Fruit fly (Drosophila melanogaster) whole organism, prepupa: ENCODE measurements around the gene eIF5.
A peak's percentile ranks its signal among the peaks of the same experiment; 100 is the strongest.

ENCODE experiments used
- Blimp-1 ChIP-seq: fragments of 200-800 bp; sonication (Bioruptor generic); optimal IDR thresholded peaks from 3 replicates; lab custom pipeline; 2017; ENCODE audit warnings: missing biosample characterization, missing genetic modification characterization, mild to moderate bottlenecking, moderate library complexity, missing genetic modification reagents
- CG10631 ChIP-seq: fragments of 200-800 bp; sonication (Bioruptor generic); optimal IDR thresholded peaks from 2 replicates; lab custom pipeline; 2016; ENCODE audit warnings: missing biosample characterization, missing genetic modification characterization
- CG10669 ChIP-seq: fragments of 200-800 bp; sonication (Bioruptor generic); optimal IDR thresholded peaks from 3 replicates; lab custom pipeline; 2018; ENCODE audit warnings: missing biosample characterization, mild to moderate bottlenecking, missing genetic modification characterization, moderate library complexity
- CG11762 ChIP-seq: fragments of 200-800 bp; sonication (Bioruptor generic); optimal IDR thresholded peaks from 3 replicates; lab custom pipeline; 2016; ENCODE audit warnings: missing biosample characterization, missing genetic modification characterization; ENCODE audit not compliant: insufficient read depth
- CG3032 ChIP-seq: fragments of 200-800 bp; optimal IDR thresholded peaks from 2 replicates; lab custom pipeline; 2019; ENCODE audit warnings: missing biosample characterization, mild to moderate bottlenecking, missing genetic modification characterization, moderate library complexity
- CG31627 ChIP-seq: fragments of 200-800 bp; sonication (Bioruptor generic); optimal IDR thresholded peaks from 3 replicates; lab custom pipeline; 2016; ENCODE audit warnings: missing biosample characterization, missing genetic modification characterization
- CG3919 ChIP-seq: fragments of 200-800 bp; sonication (Bioruptor generic); optimal IDR thresholded peaks from 3 replicates; lab custom pipeline; 2016; ENCODE audit warnings: missing biosample characterization, missing genetic modification characterization
- CG6163 ChIP-seq: fragments of 200-800 bp; sonication (Bioruptor generic); IDR thresholded peaks from 3 replicates; pipeline ENCODE4 v1.3.6; 2022; ENCODE audit warnings: missing biosample characterization, missing genetic modification characterization
- CG6808 ChIP-seq: fragments of 200-800 bp; sonication (Bioruptor generic); optimal IDR thresholded peaks from 3 replicates; lab custom pipeline; 2017; ENCODE audit warnings: missing biosample characterization, missing genetic modification characterization, mild to moderate bottlenecking, moderate library complexity, missing genetic modification reagents
- CG7368 ChIP-seq: fragments of 200-800 bp; sonication (Bioruptor generic); optimal IDR thresholded peaks from 3 replicates; lab custom pipeline; 2016; ENCODE audit warnings: missing biosample characterization, missing genetic modification characterization
- CG8632 ChIP-seq: fragments of 200-800 bp; sonication (Bioruptor generic); optimal IDR thresholded peaks from 3 replicates; lab custom pipeline; 2016; ENCODE audit warnings: missing biosample characterization, missing genetic modification characterization
- CG9139 ChIP-seq: fragments of 200-800 bp; sonication (Bioruptor generic); optimal IDR thresholded peaks from 3 replicates; lab custom pipeline; 2017; ENCODE audit warnings: missing biosample characterization, mild to moderate bottlenecking, missing genetic modification characterization
- Eip75B ChIP-seq: fragments of 200-800 bp; sonication (Bioruptor generic); optimal IDR thresholded peaks from 3 replicates; lab custom pipeline; 2016; ENCODE audit warnings: missing biosample characterization, missing genetic modification characterization
- Eip78C ChIP-seq: fragments of 200-800 bp; sonication (Bioruptor generic); peaks from one replicate; lab custom pipeline; 2016; ENCODE audit warnings: missing biosample characterization, missing genetic modification characterization
- Ets21C ChIP-seq: fragments of 200-800 bp; sonication (Bioruptor generic); optimal IDR thresholded peaks from 3 replicates; lab custom pipeline; 2016; ENCODE audit warnings: missing biosample characterization, missing genetic modification characterization
- Ets96B ChIP-seq: fragments of 200-800 bp; optimal IDR thresholded peaks from 2 replicates; lab custom pipeline; 2019; ENCODE audit warnings: missing biosample characterization, mild to moderate bottlenecking, missing genetic modification characterization, moderate library complexity
- Gug ChIP-seq: fragments of 200-800 bp; sonication (Bioruptor generic); IDR thresholded peaks from 2 replicates; pipeline ENCODE4 v1.3.6; 2022; ENCODE audit warnings: missing biosample characterization, missing genetic modification characterization
- Hr39 ChIP-seq: fragments of 200-800 bp; sonication (Bioruptor generic); optimal IDR thresholded peaks from 2 replicates; lab custom pipeline; 2016; ENCODE audit warnings: missing biosample characterization, missing genetic modification characterization
- Hr4 ChIP-seq: fragments of 200-800 bp; sonication (Bioruptor generic); optimal IDR thresholded peaks from 3 replicates; lab custom pipeline; 2016; ENCODE audit warnings: missing biosample characterization, missing genetic modification characterization
- Lpt ChIP-seq: fragments of 200-800 bp; sonication (Bioruptor generic); optimal IDR thresholded peaks from 3 replicates; lab custom pipeline; 2016; ENCODE audit warnings: missing biosample characterization, missing genetic modification characterization
- Met ChIP-seq: fragments of 200-800 bp; sonication (Bioruptor generic); optimal IDR thresholded peaks from 3 replicates; lab custom pipeline; 2016; ENCODE audit warnings: missing biosample characterization, missing genetic modification characterization
- Smox ChIP-seq: fragments of 200-800 bp; sonication (Bioruptor generic); optimal IDR thresholded peaks from 3 replicates; lab custom pipeline; 2016; ENCODE audit warnings: missing biosample characterization, missing genetic modification characterization
- Sox102F ChIP-seq: fragments of 200-800 bp; sonication (Bioruptor generic); optimal IDR thresholded peaks from 2 replicates; lab custom pipeline; 2016; ENCODE audit warnings: missing biosample characterization, mild to moderate bottlenecking, missing genetic modification characterization
- Sox14 ChIP-seq: fragments of 200-800 bp; sonication (Bioruptor generic); optimal IDR thresholded peaks from 3 replicates; lab custom pipeline; 2016; ENCODE audit warnings: missing biosample characterization, missing genetic modification characterization
- achi ChIP-seq: fragments of 200-800 bp; sonication (Bioruptor generic); optimal IDR thresholded peaks from 3 replicates; lab custom pipeline; 2016; ENCODE audit warnings: missing biosample characterization, missing genetic modification characterization
- cyc ChIP-seq: fragments of 200-800 bp; sonication (Bioruptor generic); optimal IDR thresholded peaks from 3 replicates; lab custom pipeline; 2016; ENCODE audit warnings: missing biosample characterization, missing genetic modification characterization
- eg ChIP-seq: fragments of 200-800 bp; sonication (Bioruptor generic); IDR thresholded peaks from 3 replicates; pipeline ENCODE4 v1.3.6; 2022; ENCODE audit warnings: missing biosample characterization, missing genetic modification characterization
- esn ChIP-seq: fragments of 200-800 bp; sonication (Bioruptor generic); optimal IDR thresholded peaks from 2 replicates; lab custom pipeline; 2016; ENCODE audit warnings: missing biosample characterization, mild to moderate bottlenecking, missing genetic modification characterization, moderate library complexity
- fd59A ChIP-seq: fragments of 200-800 bp; sonication (Bioruptor generic); optimal IDR thresholded peaks from 2 replicates; lab custom pipeline; 2017; ENCODE audit warnings: missing biosample characterization, mild to moderate bottlenecking, missing genetic modification characterization, missing genetic modification reagents
- fkh ChIP-seq: fragments of 200-800 bp; sonication (Bioruptor generic); optimal IDR thresholded peaks from 3 replicates; lab custom pipeline; 2017; ENCODE audit warnings: missing biosample characterization, mild to moderate bottlenecking, missing genetic modification characterization, moderate library complexity
- lz ChIP-seq: fragments of 200-800 bp; sonication (Bioruptor generic); optimal IDR thresholded peaks from 3 replicates; lab custom pipeline; 2016; ENCODE audit warnings: missing biosample characterization, missing genetic modification characterization
- net ChIP-seq: fragments of 200-800 bp; sonication (Bioruptor generic); optimal IDR thresholded peaks from 3 replicates; lab custom pipeline; 2016; ENCODE audit warnings: missing biosample characterization, missing genetic modification characterization
- pdm3 ChIP-seq: fragments of 200-800 bp; sonication (Bioruptor generic); optimal IDR thresholded peaks from 3 replicates; lab custom pipeline; 2016; ENCODE audit warnings: missing biosample characterization, missing genetic modification characterization
- svp ChIP-seq: fragments of 200-800 bp; sonication (Bioruptor generic); peaks from one replicate; lab custom pipeline; 2016; ENCODE audit warnings: missing biosample characterization, missing genetic modification characterization
- vri ChIP-seq: fragments of 200-800 bp; sonication (Bioruptor generic); optimal IDR thresholded peaks from 3 replicates; lab custom pipeline; 2016; ENCODE audit warnings: missing biosample characterization, mild to moderate bottlenecking, missing genetic modification characterization

eIF5 gene

dm6 chrX:16005066-16005465 is 13.3 kb upstream of the eIF5 start:
- TF ChIP-seq esn (GFP tag; lab: Kevin White, UChicago) = no peak
- TF ChIP-seq CG10669 (GFP tag; lab: Kevin White, UChicago) = no peak
- TF ChIP-seq cyc (GFP tag; lab: Kevin White, UChicago) = no peak
- no peak for TF ChIP-seq CG7368 (GFP tag; lab: Kevin White, UChicago)
- TF ChIP-seq Ets96B (tag; lab: Kevin White, UChicago) = no peak
- TF ChIP-seq CG6808 (GFP tag; lab: Kevin White, UChicago) = no peak
- no peak for TF ChIP-seq Hr4 (GFP tag; lab: Kevin White, UChicago)
- TF ChIP-seq Smox (GFP tag; lab: Kevin White, UChicago) = no peak
- TF ChIP-seq vri (GFP tag; lab: Kevin White, UChicago) = no peak
- no peak for TF ChIP-seq svp (GFP tag; lab: Kevin White, UChicago)
- no peak for TF ChIP-seq Met
- TF ChIP-seq CG8632 (GFP tag; lab: Kevin White, UChicago) = no peak
- TF ChIP-seq eg = no peak
- no peak for TF ChIP-seq Blimp-1 (GFP tag; lab: Kevin White, UChicago)
- TF ChIP-seq Gug (GFP tag; lab: Robert Waterston, UW) = no peak
- no peak for TF ChIP-seq CG9139

- TF ChIP-seq Eip78C (peak; percentile 21), Hr4 (GFP tag; lab: Kevin White, UChicago) (no peak), fd59A (GFP tag; lab: Kevin White, UChicago) (no peak), achi (GFP tag; lab: Kevin White, UChicago) (no peak)
Observed at dm6 chrX:15996831-15997230, 5.1 kb upstream of the eIF5 start, which contains the start of gene CG8939. CG8939 (plus strand) TSS chrX:15997016.

- no peak for TF ChIP-seq Sox102F (GFP tag; lab: Kevin White, UChicago)
- TF ChIP-seq CG3919 (GFP tag; lab: Kevin White, UChicago) = no peak
- TF ChIP-seq Eip75B = no peak
- TF ChIP-seq Eip78C = peak; percentile 60
- no peak for TF ChIP-seq CG10631 (GFP tag; lab: Kevin White, UChicago)
- no peak for TF ChIP-seq esn (GFP tag; lab: Kevin White, UChicago)
- TF ChIP-seq Lpt (GFP tag; lab: Kevin White, UChicago) = no peak
Observed at dm6 chrX:15992527-15992897, 738 bp upstream of the eIF5 start.

- TF ChIP-seq CG11762 (GFP tag; lab: Kevin White, UChicago) (no peak), eg (no peak), pdm3 (GFP tag; lab: Kevin White, UChicago) (no peak), fd59A (GFP tag; lab: Kevin White, UChicago) (no peak), net (no peak), Sox14 (no peak), Blimp-1 (GFP tag; lab: Kevin White, UChicago) (no peak), Gug (GFP tag; lab: Robert Waterston, UW) (no peak)
Observed at dm6 chrX:15989631-15990030, 2.1 kb downstream of the eIF5 start.

dm6 chrX:15986654-15987053 is 5.1 kb downstream of the eIF5 start, which contains the start of gene ND-20:
ND-20 (minus strand) TSS chrX:15986808.
- TF ChIP-seq svp (GFP tag; lab: Kevin White, UChicago) (peak; percentile 83), Eip78C (peak; percentile 24), Met (no peak), CG6163 (no peak), Lpt (GFP tag; lab: Kevin White, UChicago) (no peak), Hr39 (peak; percentile 39), cyc (GFP tag; lab: Kevin White, UChicago) (peak; percentile 11), CG9139 (no peak), esn (GFP tag; lab: Kevin White, UChicago) (peak; percentile 2), CG3032 (tag; lab: Kevin White, UChicago) (peak; percentile 36), CG31627 (GFP tag; lab: Kevin White, UChicago) (peak; percentile 10), lz (GFP tag; lab: Kevin White, UChicago) (peak; percentile 11), fkh (GFP tag; lab: Kevin White, UChicago) (no peak), net (no peak), Ets21C (GFP tag; lab: Kevin White, UChicago) (peak; percentile 8)
